Worm (Caenorhabditis elegans) whole organism, L2 larva: ENCODE measurements around the gene srt-44.
"Not testable (repeated sequence)": the region's sequence is repeated elsewhere in the genome, so short reads cannot be mapped to it uniquely, and the experiment has no call there.

Experiments
- R02D3.7 ChIP-seq: fragments of 150-350 bp; optimal IDR thresholded peaks from 2 replicates; lab custom pipeline; 2014; ENCODE audit warnings: missing biosample characterization, missing genetic modification characterization
- Y55F3AM.14 ChIP-seq: fragments of 200-800 bp; sonication (Bioruptor generic); optimal IDR thresholded peaks from 2 replicates; lab custom pipeline; 2018; ENCODE audit warnings: mild to moderate bottlenecking, missing genetic modification characterization, missing compliant biosample characterization
- ZK546.5 ChIP-seq: sonication (generic microtip); optimal IDR thresholded peaks from 2 replicates; lab custom pipeline; 2017; ENCODE audit warnings: missing biosample characterization, missing genetic modification characterization
- alr-1 ChIP-seq: fragments of 150-350 bp; optimal IDR thresholded peaks from 2 replicates; lab custom pipeline; 2014; ENCODE audit warnings: missing biosample characterization, missing genetic modification characterization
- aly-2 ChIP-seq: fragments of 150-350 bp; optimal IDR thresholded peaks from 2 replicates; lab custom pipeline; 2014; ENCODE audit warnings: missing biosample characterization, missing genetic modification characterization
- blmp-1 ChIP-seq: sonication (generic microtip); optimal IDR thresholded peaks from 2 replicates; lab custom pipeline; 2017; ENCODE audit warnings: missing genetic modification characterization, mild to moderate bottlenecking, missing compliant biosample characterization, antibody characterized with exemption, moderate library complexity; ENCODE audit not compliant: insufficient read depth
- ceh-82 ChIP-seq: fragments of 150-350 bp; optimal IDR thresholded peaks from 2 replicates; lab custom pipeline; 2014; ENCODE audit warnings: missing biosample characterization, missing genetic modification characterization
- crh-2 ChIP-seq: sonication (generic microtip); optimal IDR thresholded peaks from 2 replicates; lab custom pipeline; 2017; ENCODE audit warnings: missing biosample characterization, missing genetic modification characterization
- egl-27 ChIP-seq: sonication (generic microtip); optimal IDR thresholded peaks from 3 replicates; lab custom pipeline; 2017; ENCODE audit warnings: missing biosample characterization, missing genetic modification reagents, missing genetic modification characterization
- elt-1 ChIP-seq: fragments of 150-350 bp; optimal IDR thresholded peaks from 2 replicates; lab custom pipeline; 2014; ENCODE audit warnings: missing biosample characterization, missing genetic modification characterization
- elt-3 ChIP-seq: sonication (generic microtip); optimal IDR thresholded peaks from 2 replicates; lab custom pipeline; 2017; ENCODE audit warnings: missing biosample characterization, missing genetic modification characterization
- gmeb-1 ChIP-seq: fragments of 150-350 bp; optimal IDR thresholded peaks from 2 replicates; lab custom pipeline; 2014; ENCODE audit warnings: missing biosample characterization, missing genetic modification characterization
- lin-13 ChIP-seq: fragments of 150-350 bp; optimal IDR thresholded peaks from 2 replicates; lab custom pipeline; 2014; ENCODE audit warnings: missing biosample characterization, missing genetic modification reagents, missing genetic modification characterization
- lsy-2 ChIP-seq, 2 experiments: fragments of 150-350 bp in 1 of 2; sonication (generic microtip) in 1 of 2; optimal IDR thresholded peaks; 2 replicates each; lab custom pipeline; 2014 to 2017; ENCODE audit warnings: missing biosample characterization in 2 of 2, missing genetic modification characterization in 2 of 2
- mab-5 ChIP-seq: fragments of 150-350 bp; optimal IDR thresholded peaks from 2 replicates; lab custom pipeline; 2014; ENCODE audit warnings: missing biosample characterization, missing genetic modification characterization
- mbf-1 ChIP-seq: sonication (generic microtip); optimal IDR thresholded peaks from 2 replicates; lab custom pipeline; 2017; ENCODE audit warnings: missing biosample characterization, missing genetic modification characterization
- mdl-1 ChIP-seq, 2 experiments: fragments of 150-350 bp in 1 of 2; sonication (generic microtip) in 1 of 2; optimal IDR thresholded peaks; 2 replicates each; lab custom pipeline; 2017; ENCODE audit warnings: missing biosample characterization in 2 of 2, missing genetic modification characterization in 2 of 2
- nhr-10 ChIP-seq: sonication (generic microtip); optimal IDR thresholded peaks from 2 replicates; lab custom pipeline; 2017; ENCODE audit warnings: missing biosample characterization, missing genetic modification characterization
- nhr-21 ChIP-seq: fragments of 150-350 bp; optimal IDR thresholded peaks from 2 replicates; lab custom pipeline; 2014; ENCODE audit warnings: missing biosample characterization, missing genetic modification characterization
- nhr-237 ChIP-seq: fragments of 150-350 bp; optimal IDR thresholded peaks from 2 replicates; lab custom pipeline; 2014; ENCODE audit warnings: missing biosample characterization, missing genetic modification characterization
- nhr-25 ChIP-seq: fragments of 150-350 bp; sonication (generic microtip); optimal IDR thresholded peaks from 3 replicates; lab custom pipeline; 2014; ENCODE audit warnings: missing biosample characterization, missing genetic modification characterization
- nhr-77 ChIP-seq: fragments of 150-350 bp; optimal IDR thresholded peaks from 2 replicates; lab custom pipeline; 2014; ENCODE audit warnings: missing biosample characterization, missing genetic modification characterization
- peb-1 ChIP-seq: fragments of 150-350 bp; optimal IDR thresholded peaks from 2 replicates; lab custom pipeline; 2014; ENCODE audit warnings: missing biosample characterization, missing genetic modification characterization
- sem-4 ChIP-seq: fragments of 150-350 bp; optimal IDR thresholded peaks from 2 replicates; lab custom pipeline; 2014; ENCODE audit warnings: missing biosample characterization, missing genetic modification reagents, missing genetic modification characterization
- skn-1 ChIP-seq: sonication (generic microtip); optimal IDR thresholded peaks from 2 replicates; lab custom pipeline; 2017; ENCODE audit warnings: missing biosample characterization, missing genetic modification characterization
- sma-3 ChIP-seq: sonication (generic microtip); optimal IDR thresholded peaks from 2 replicates; lab custom pipeline; 2016; ENCODE audit warnings: missing genetic modification reagents, missing genetic modification characterization, missing compliant biosample characterization
- sma-9 ChIP-seq, 2 experiments: fragments of 150-350 bp in 1 of 2; sonication (generic microtip) in 1 of 2; optimal IDR thresholded peaks; 2 replicates each; lab custom pipeline; 2014 to 2016; ENCODE audit warnings: missing genetic modification characterization in 2 of 2, mild to moderate bottlenecking in 1 of 2, missing biosample characterization in 1 of 2, missing compliant biosample characterization in 1 of 2, missing genetic modification reagents in 1 of 2, moderate library complexity in 1 of 2
- snpc-4 ChIP-seq: fragments of 150-350 bp; optimal IDR thresholded peaks from 2 replicates; lab custom pipeline; 2014; ENCODE audit warnings: missing biosample characterization, missing genetic modification characterization
- unc-55 ChIP-seq: fragments of 150-350 bp; sonication (generic microtip); optimal IDR thresholded peaks from 3 replicates; lab custom pipeline; 2014; ENCODE audit warnings: missing biosample characterization, missing genetic modification reagents, missing genetic modification characterization
- unc-62 ChIP-seq: fragments of 150-350 bp; optimal IDR thresholded peaks from 2 replicates; lab custom pipeline; 2014; ENCODE audit warnings: missing biosample characterization, missing genetic modification reagents, missing genetic modification characterization
- ztf-11 ChIP-seq: sonication (generic microtip); optimal IDR thresholded peaks from 2 replicates; lab custom pipeline; 2017; ENCODE audit warnings: missing biosample characterization, missing genetic modification characterization
- ztf-4 ChIP-seq: fragments of 150-350 bp; optimal IDR thresholded peaks from 2 replicates; lab custom pipeline; 2014; ENCODE audit warnings: missing biosample characterization, missing genetic modification characterization

The srt-44 gene

ce11 chrIV:15127731-15128130 lies 24.3 kb downstream of the srt-44 start, which contains the start of gene M199.9:
Gene M199.9 (minus strand): TSS chrIV:15127831.
- no peak for TF ChIP-seq gmeb-1 (tag; lab: Kevin White, UChicago)
- TF ChIP-seq egl-27: no peak
- no peak for TF ChIP-seq nhr-21 (tag; lab: Kevin White, UChicago)
- TF ChIP-seq lsy-2 (tag; optimal IDR thresholded peaks at IDR 0.05; lab: Kevin White, UChicago): no peak
- TF ChIP-seq aly-2 (tag; lab: Kevin White, UChicago): no peak
- TF ChIP-seq nhr-25 (tag; lab: Kevin White, UChicago): no peak
- no peak for TF ChIP-seq ZK546.5 (tag; lab: Kevin White, UChicago)
- no peak for TF ChIP-seq elt-3 (tag; lab: Kevin White, UChicago)
- no peak for TF ChIP-seq crh-2 (tag; lab: Kevin White, UChicago)
- no peak for TF ChIP-seq mab-5 (tag; lab: Kevin White, UChicago)
- TF ChIP-seq sma-3: no peak
- TF ChIP-seq ztf-4 (tag; lab: Kevin White, UChicago): no peak
- TF ChIP-seq sma-9 (GFP tag; optimal IDR thresholded peaks at IDR 0.05; lab: Kevin White, UChicago): no peak
- no peak for TF ChIP-seq sma-9 (tag; optimal IDR thresholded peaks at IDR 0.05; lab: Kevin White, UChicago)
- no peak for TF ChIP-seq mbf-1 (tag; lab: Kevin White, UChicago)
- TF ChIP-seq ceh-82 (tag; lab: Kevin White, UChicago): no peak
- no peak for TF ChIP-seq nhr-10 (tag; lab: Kevin White, UChicago)

- TF ChIP-seq sem-4 (no peak), lsy-2 (tag; optimal IDR thresholded peaks at IDR 0.05; lab: Kevin White, UChicago) (no peak), ztf-4 (tag; lab: Kevin White, UChicago) (no peak), nhr-77 (tag; lab: Kevin White, UChicago) (no peak), egl-27 (no peak), ztf-11 (tag; lab: Kevin White, UChicago) (no peak), unc-55 (GFP tag; lab: Kevin White, UChicago) (no peak), mdl-1 (tag; optimal IDR thresholded peaks at IDR 0.05; lab: Kevin White, UChicago) (no peak), nhr-21 (tag; lab: Kevin White, UChicago) (no peak)
Measured at ce11 chrIV:15131697-15132096, 28.3 kb downstream of the srt-44 start, which contains the start of gene col-135. Gene col-135 (minus strand): TSS chrIV:15131797.

ce11 chrIV:15133899-15134298 lies 30.5 kb downstream of the srt-44 start, which contains the start of gene M199.8:
Gene M199.8 (minus strand): TSS chrIV:15133999.
- TF ChIP-seq lin-13 (GFP tag; lab: Kevin White, UChicago); nhr-237 (tag; lab: Kevin White, UChicago); peb-1: not testable (repeated sequence)

- TF ChIP-seq skn-1 (no peak), unc-62 (GFP tag; lab: Kevin White, UChicago) (no peak), lin-13 (GFP tag; lab: Kevin White, UChicago) (no peak), Y55F3AM.14 (GFP tag; lab: Kevin White, UChicago) (no peak), R02D3.7 (tag; lab: Kevin White, UChicago) (no peak), ztf-4 (tag; lab: Kevin White, UChicago) (no peak), blmp-1 (no peak), aly-2 (tag; lab: Kevin White, UChicago) (no peak), alr-1 (no peak), snpc-4 (tag; lab: Kevin White, UChicago) (no peak), mdl-1 (tag; optimal IDR thresholded peaks at IDR 0.05; lab: Kevin White, UChicago) (no peak)
Measured at ce11 chrIV:15140832-15141231, 37.4 kb downstream of the srt-44 start, which contains the start of gene srg-51. Gene srg-51 (minus strand): TSS chrIV:15140932.

ce11 chrIV:15147104-15147503 lies 43.7 kb downstream of the srt-44 start, which contains the start of gene str-78:
Gene str-78 (minus strand): TSS chrIV:15147204.
- TF ChIP-seq elt-1 (tag; lab: Kevin White, UChicago) (no peak), peb-1 (no peak)
